Worm (Caenorhabditis elegans): ENCODE results near the gene Y94H6A.5.

Gene Y94H6A.5

ce11 chrIV:2703927-2704401 lies at the start of gene Y94H6A.5:
Gene Y94H6A.5, minus strand, starts transcription at chrIV:2703977.
- TF ChIP-seq ces-1 (GFP tag; optimal IDR thresholded peaks at IDR 0.05) (peak; percentile 45), lin-13 (tag; optimal IDR thresholded peaks at IDR 0.05) (peak; percentile 59), nhr-237 (tag; optimal IDR thresholded peaks at IDR 0.05) (peak; percentile 2), ceh-39 (tag; optimal IDR thresholded peaks at IDR 0.05) (no peak), elt-1 (tag; optimal IDR thresholded peaks at IDR 0.05; ENCODE audit: borderline replicate concordance, insufficient read depth) (no peak), lsy-2 (tag; optimal IDR thresholded peaks at IDR 0.05) (peak; percentile 95), mep-1 (tag; optimal IDR thresholded peaks at IDR 0.05) (peak; percentile 1), pha-4 (tag; optimal IDR thresholded peaks at IDR 0.05) (peak; percentile 49), nhr-2 (tag; optimal IDR thresholded peaks at IDR 0.05) (no peak)

- no peak for TF ChIP-seq sptf-1 (tag; optimal IDR thresholded peaks at IDR 0.05)
- no peak for TF ChIP-seq nhr-2 (tag; optimal IDR thresholded peaks at IDR 0.05)
- TF ChIP-seq sem-2 (GFP tag; optimal IDR thresholded peaks at IDR 0.05), result no peak
- TF ChIP-seq mep-1 (tag; optimal IDR thresholded peaks at IDR 0.05), result no peak
- TF ChIP-seq unc-120 (tag; optimal IDR thresholded peaks at IDR 0.05; ENCODE audit: poor library complexity, severe bottlenecking), result no peak
- no peak for TF ChIP-seq lin-13 (tag; optimal IDR thresholded peaks at IDR 0.05)
- TF ChIP-seq ham-2 (GFP tag; optimal IDR thresholded peaks at IDR 0.05), result no peak
- no peak for TF ChIP-seq ceh-43 (GFP tag; optimal IDR thresholded peaks at IDR 0.05)
- TF ChIP-seq ztf-11 (tag; optimal IDR thresholded peaks at IDR 0.05), result no peak
- no peak for TF ChIP-seq mls-2 (tag; optimal IDR thresholded peaks at IDR 0.05)
- TF ChIP-seq mab-5 (tag; optimal IDR thresholded peaks at IDR 0.05), result no peak
- no peak for TF ChIP-seq nhr-28 (tag; optimal IDR thresholded peaks at IDR 0.05)
- no peak for TF ChIP-seq unc-62 (GFP tag; optimal IDR thresholded peaks at IDR 0.05)
- no peak for TF ChIP-seq nhr-237 (tag; optimal IDR thresholded peaks at IDR 0.05)
These were observed 49.8 kb upstream of the Y94H6A.5 start for ce11 chrIV:2753541-2753940.

- TF ChIP-seq ces-1 (GFP tag; optimal IDR thresholded peaks at IDR 0.05) (no peak), mls-2 (tag; optimal IDR thresholded peaks at IDR 0.05) (no peak), nhr-237 (tag; optimal IDR thresholded peaks at IDR 0.05) (no peak)
These were observed 47.8 kb upstream of the Y94H6A.5 start, which contains the start of gene Y54G2A.41 for ce11 chrIV:2751568-2751967. Gene Y54G2A.41, plus strand, starts transcription at chrIV:2751868.

DNA sequence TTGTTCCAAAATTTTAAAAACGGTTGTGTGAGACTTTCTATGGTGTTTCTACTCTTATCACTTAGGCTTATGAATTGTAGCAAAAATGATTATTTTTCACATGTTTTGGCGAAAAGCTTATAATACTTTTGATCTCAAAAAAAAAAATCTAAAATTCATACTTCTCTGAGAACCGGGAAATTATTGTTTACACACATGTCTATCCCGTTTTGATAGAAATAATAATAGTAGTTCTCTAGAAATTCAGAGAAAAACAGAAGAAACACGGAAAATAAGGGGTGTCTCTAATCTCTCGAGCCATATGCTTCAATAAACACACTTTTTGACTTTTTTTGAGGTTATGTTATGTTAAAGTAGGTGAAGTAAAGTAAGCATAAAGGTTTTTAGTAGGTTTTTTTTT lies 46.8 kb upstream of the Y94H6A.5 start:
- no peak for TF ChIP-seq mab-5 (tag; optimal IDR thresholded peaks at IDR 0.05)
- no peak for TF ChIP-seq lin-13 (tag; optimal IDR thresholded peaks at IDR 0.05)
- TF ChIP-seq pha-4 (tag; optimal IDR thresholded peaks at IDR 0.05), result no peak
- TF ChIP-seq snpc-4 (tag; optimal IDR thresholded peaks at IDR 0.05), result no peak
- no peak for TF ChIP-seq unc-62 (GFP tag; optimal IDR thresholded peaks at IDR 0.05)
- no peak for TF ChIP-seq mls-2 (tag; optimal IDR thresholded peaks at IDR 0.05)
- no peak for TF ChIP-seq ceh-39 (tag; optimal IDR thresholded peaks at IDR 0.05)
- TF ChIP-seq nhr-2 (tag; optimal IDR thresholded peaks at IDR 0.05), result no peak
- TF ChIP-seq lsy-2 (tag; optimal IDR thresholded peaks at IDR 0.05), result no peak
- no peak for TF ChIP-seq blmp-1 (tag; optimal IDR thresholded peaks at IDR 0.05)
- no peak for TF ChIP-seq unc-39 (tag; optimal IDR thresholded peaks at IDR 0.05)

- TF ChIP-seq blmp-1 (tag; optimal IDR thresholded peaks at IDR 0.05), result no peak
- TF ChIP-seq nhr-237 (tag; optimal IDR thresholded peaks at IDR 0.05), result no peak
- TF ChIP-seq zip-8 (tag; optimal IDR thresholded peaks at IDR 0.05), result peak; percentile 28
- no peak for TF ChIP-seq lin-32 (GFP tag; optimal IDR thresholded peaks at IDR 0.05)
These were observed 45.2 kb upstream of the Y94H6A.5 start for ce11 chrIV:2748863-2749451.

DNA sequence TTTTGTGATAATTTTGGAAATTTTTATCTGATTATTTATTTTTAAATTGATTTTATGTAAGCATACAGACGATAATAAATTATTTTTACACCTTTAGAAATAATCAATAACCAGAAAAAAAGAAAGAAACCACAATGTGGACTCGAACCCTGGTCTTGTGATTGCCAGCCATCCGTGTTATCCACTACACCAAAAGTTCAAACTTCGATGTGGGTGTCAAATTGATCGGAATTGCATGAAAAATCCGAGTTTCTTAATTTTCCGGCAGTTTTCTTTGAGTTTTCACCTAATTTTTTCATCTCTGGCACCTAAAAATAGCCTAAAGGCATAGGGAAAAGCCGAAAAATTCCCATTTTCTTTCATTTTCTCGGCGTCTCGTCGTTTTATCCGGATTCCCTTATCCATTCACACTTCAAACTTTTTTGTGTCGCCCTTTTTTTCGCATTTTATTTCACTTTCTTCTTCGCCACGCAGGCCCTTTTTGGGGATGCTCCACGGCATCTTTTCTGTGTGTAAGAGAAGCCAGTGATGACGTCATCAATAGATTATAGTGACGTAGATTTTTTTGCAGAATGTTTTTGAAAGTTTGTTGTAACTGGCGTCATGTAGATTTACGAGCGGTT lies 43.7 kb upstream of the Y94H6A.5 start:
- TF ChIP-seq zip-8 (tag; optimal IDR thresholded peaks at IDR 0.05) (peak; percentile 88), nhr-76 (tag; optimal IDR thresholded peaks at IDR 0.05) (no peak)

DNA sequence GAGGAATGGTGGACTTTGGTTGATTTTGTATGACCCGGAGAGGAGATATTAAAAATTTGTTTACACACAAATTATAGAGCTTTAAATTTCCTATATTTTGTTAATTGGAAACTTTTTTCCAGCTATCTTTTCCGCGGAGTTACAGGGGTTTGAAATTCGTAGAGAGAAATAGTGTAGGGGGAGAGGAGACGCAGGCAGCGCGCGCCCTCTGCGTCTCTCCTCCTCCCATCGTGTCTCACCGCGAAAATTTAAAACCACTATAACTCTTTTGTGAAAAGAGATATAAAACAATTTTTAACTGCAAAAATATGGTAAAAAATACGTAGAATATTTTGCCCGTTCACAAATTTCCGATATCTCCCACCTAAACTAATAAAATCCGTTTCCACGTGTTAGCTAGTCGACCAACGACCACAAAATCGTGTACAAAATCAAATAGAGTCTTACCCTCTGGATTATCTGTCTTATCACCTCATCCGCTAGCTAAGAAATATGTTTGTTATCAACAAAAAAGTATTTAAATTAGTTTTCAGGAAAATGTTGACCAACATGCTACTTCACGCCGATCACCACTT lies 38.8 kb upstream of the Y94H6A.5 start, which contains the start of gene nhr-277:
Gene nhr-277 (plus strand): TSS at position 525 of the 575 bp plus-strand sequence.
- TF ChIP-seq bed-3 (GFP tag; optimal IDR thresholded peaks at IDR 0.05) (no peak), elt-3 (tag; optimal IDR thresholded peaks at IDR 0.05) (no peak), mab-5 (tag; optimal IDR thresholded peaks at IDR 0.05) (no peak), mls-2 (tag; optimal IDR thresholded peaks at IDR 0.05) (no peak), snpc-4 (tag; optimal IDR thresholded peaks at IDR 0.05) (no peak), lin-13 (tag; optimal IDR thresholded peaks at IDR 0.05) (no peak), elt-1 (tag; optimal IDR thresholded peaks at IDR 0.05; ENCODE audit: borderline replicate concordance, insufficient read depth) (no peak), tbx-8 (GFP tag; optimal IDR thresholded peaks at IDR 0.05) (no peak), ceh-83 (GFP tag; optimal IDR thresholded peaks at IDR 0.05) (no peak), pha-4 (tag; optimal IDR thresholded peaks at IDR 0.05) (no peak), M03D4.4 (tag; optimal IDR thresholded peaks at IDR 0.05) (no peak), hlh-1 (tag; optimal IDR thresholded peaks at IDR 0.05) (no peak), zip-8 (tag; optimal IDR thresholded peaks at IDR 0.05) (no peak), lsy-2 (tag; optimal IDR thresholded peaks at IDR 0.05) (no peak), ztf-11 (tag; optimal IDR thresholded peaks at IDR 0.05) (no peak)
